Worm (Caenorhabditis elegans) whole organism, young adult: ENCODE data around the gene C25E10.4.

Experiments
- hmg-1.2 ChIP-seq: fragments of 200-800 bp; sonication (Bioruptor generic); IDR thresholded peaks from 2 replicates; pipeline ENCODE4 v1.3.6; 2022; ENCODE audit warnings: missing genetic modification reagents, missing genetic modification characterization, missing compliant biosample characterization
- nhr-120 ChIP-seq: fragments of 200-800 bp; sonication (Bioruptor generic); IDR thresholded peaks from 2 replicates; pipeline ENCODE4 v1.3.6; 2022; ENCODE audit warnings: missing genetic modification characterization, missing compliant biosample characterization
- rcor-1 ChIP-seq: fragments of 200-800 bp; sonication (Bioruptor generic); IDR thresholded peaks from 2 replicates; pipeline ENCODE4 v1.3.6; 2022; ENCODE audit warnings: missing genetic modification reagents, missing genetic modification characterization, missing compliant biosample characterization

ce11 chrV:9035685-9036084 is 2.3 kb downstream of the C25E10.4 start, which contains the start of gene srsx-34:
- no peak for TF ChIP-seq hmg-1.2 (GFP tag; lab: Robert Waterston, UW)
- no peak for TF ChIP-seq nhr-120
- TF ChIP-seq rcor-1 (GFP tag; lab: Robert Waterston, UW), result no peak
